Worm (Caenorhabditis elegans) whole organism, L3 larva: ENCODE data around the gene dpy-1.

Experiments used
- R02D3.7 ChIP-seq: fragments of 150-350 bp; optimal IDR thresholded peaks from 2 replicates; lab custom pipeline; 2014; ENCODE audit warnings: missing biosample characterization, missing genetic modification characterization
- ceh-82 ChIP-seq: fragments of 150-350 bp; optimal IDR thresholded peaks from 2 replicates; lab custom pipeline; 2014; ENCODE audit warnings: missing biosample characterization, missing genetic modification characterization
- daf-12 ChIP-seq: fragments of 150-350 bp; optimal IDR thresholded peaks from 2 replicates; lab custom pipeline; 2014; ENCODE audit warnings: missing biosample characterization, missing genetic modification reagents, missing genetic modification characterization
- egl-27 ChIP-seq: sonication (generic microtip); optimal IDR thresholded peaks from 4 replicates; lab custom pipeline; 2017; ENCODE audit warnings: missing biosample characterization, missing genetic modification reagents, missing genetic modification characterization
- jun-1 ChIP-seq: fragments of 150-350 bp; optimal IDR thresholded peaks from 2 replicates; lab custom pipeline; 2014; ENCODE audit warnings: missing biosample characterization, missing genetic modification reagents, missing genetic modification characterization
- lin-39 ChIP-seq: fragments of 150-350 bp; optimal IDR thresholded peaks from 2 replicates; lab custom pipeline; 2018; ENCODE audit warnings: missing biosample characterization, missing genetic modification reagents, missing genetic modification characterization
- unc-62 ChIP-seq: fragments of 150-350 bp; sonication (generic microtip); optimal IDR thresholded peaks from 4 replicates; lab custom pipeline; 2014; ENCODE audit warnings: missing biosample characterization, missing genetic modification reagents, missing genetic modification characterization

- no peak for TF ChIP-seq daf-12
- TF ChIP-seq R02D3.7 (tag; lab: Kevin White, UChicago): no peak
- TF ChIP-seq unc-62 (GFP tag; lab: Kevin White, UChicago): no peak
- no peak for TF ChIP-seq egl-27 (tag; lab: Kevin White, UChicago)
- TF ChIP-seq ceh-82 (tag; lab: Kevin White, UChicago): no peak
- TF ChIP-seq jun-1 (tag; lab: Kevin White, UChicago): no peak
- no peak for TF ChIP-seq lin-39 (tag; lab: Kevin White, UChicago)
Measured at ce11 chrIII:2057570-2057969, 9.8 kb upstream of the dpy-1 start, which contains the start of gene Y39A3A.2.
